Worm (Caenorhabditis elegans) whole organism, L3 larva: Measurements from ENCODE around the gene C53D6.7.

Source experiments
- elt-1 ChIP-seq: fragments of 150-350 bp; optimal IDR thresholded peaks from 2 replicates; lab custom pipeline; 2014; ENCODE audit warnings: missing biosample characterization, missing genetic modification characterization
- elt-3 ChIP-seq, 3 experiments: fragments of 150-350 bp in 1 of 3; sonication (generic microtip) in 2 of 3; optimal IDR thresholded peaks; 2 replicates in 2 of 3; 4 replicates in 1 of 3; lab custom pipeline; 2014 to 2017; ENCODE audit warnings: missing biosample characterization in 3 of 3, missing genetic modification characterization in 3 of 3
- hmg-11 ChIP-seq: sonication (generic microtip); optimal IDR thresholded peaks from 2 replicates; lab custom pipeline; 2016; ENCODE audit warnings: missing genetic modification characterization, missing compliant biosample characterization
- lin-39 ChIP-seq: fragments of 150-350 bp; optimal IDR thresholded peaks from 2 replicates; lab custom pipeline; 2018; ENCODE audit warnings: missing biosample characterization, missing genetic modification reagents, missing genetic modification characterization
- nfya-1 ChIP-seq: sonication (generic microtip); optimal IDR thresholded peaks from 2 replicates; lab custom pipeline; 2017; ENCODE audit warnings: missing genetic modification characterization, mild to moderate bottlenecking, missing compliant biosample characterization, antibody characterized with exemption, moderate library complexity; ENCODE audit not compliant: insufficient read depth
- nhr-12 ChIP-seq: fragments of 150-350 bp; optimal IDR thresholded peaks from 2 replicates; lab custom pipeline; 2014; ENCODE audit warnings: missing biosample characterization, missing genetic modification characterization
- nhr-28 ChIP-seq: fragments of 150-350 bp; optimal IDR thresholded peaks from 2 replicates; lab custom pipeline; 2014; ENCODE audit warnings: missing biosample characterization, missing genetic modification characterization
- nhr-43 ChIP-seq: sonication (generic microtip); optimal IDR thresholded peaks from 2 replicates; lab custom pipeline; 2016; ENCODE audit warnings: mild to moderate bottlenecking, missing genetic modification characterization, missing compliant biosample characterization; ENCODE audit not compliant: poor library complexity, severe bottlenecking
- nhr-77 ChIP-seq: fragments of 150-350 bp; optimal IDR thresholded peaks from 2 replicates; lab custom pipeline; 2014; ENCODE audit warnings: missing biosample characterization, missing genetic modification characterization
- sea-2 ChIP-seq: fragments of 150-350 bp; sonication (generic microtip); optimal IDR thresholded peaks from 4 replicates; lab custom pipeline; 2014; ENCODE audit warnings: missing biosample characterization, missing genetic modification reagents, missing genetic modification characterization
- unc-39 ChIP-seq: sonication (generic microtip); optimal IDR thresholded peaks from 4 replicates; lab custom pipeline; 2017; ENCODE audit warnings: missing biosample characterization, missing genetic modification characterization
- unc-62 ChIP-seq: fragments of 150-350 bp; sonication (generic microtip); optimal IDR thresholded peaks from 4 replicates; lab custom pipeline; 2014; ENCODE audit warnings: missing biosample characterization, missing genetic modification reagents, missing genetic modification characterization
- zag-1 ChIP-seq: fragments of 150-350 bp; optimal IDR thresholded peaks from 2 replicates; lab custom pipeline; 2014; ENCODE audit warnings: missing biosample characterization, missing genetic modification characterization

DNA sequence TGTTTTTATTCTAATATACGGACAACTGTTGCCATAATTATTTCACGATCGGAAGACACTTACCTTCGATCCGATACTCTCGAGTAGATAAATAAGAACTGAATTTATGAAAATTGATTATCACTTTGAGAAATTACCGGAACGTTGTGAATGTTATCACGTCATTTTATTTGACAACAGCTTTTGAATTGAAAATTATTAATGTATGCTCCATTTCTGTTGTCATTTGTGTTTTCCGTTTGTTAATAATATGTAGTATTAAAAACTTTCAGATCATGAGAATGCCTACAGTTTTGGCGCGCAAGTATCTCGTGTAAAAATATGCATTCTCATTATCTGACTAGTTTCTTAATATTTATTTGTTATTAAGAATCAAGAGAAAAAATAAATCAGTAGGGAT lies 2.6 kb downstream of the C53D6.7 start, which contains the start of gene C53D6.10:
- no peak for TF ChIP-seq nhr-77 (tag; lab: Kevin White, UChicago)
- no peak for TF ChIP-seq sea-2 (GFP tag; lab: Kevin White, UChicago)
- no peak for TF ChIP-seq nhr-28 (tag; lab: Kevin White, UChicago)
- no peak for TF ChIP-seq lin-39 (tag; lab: Kevin White, UChicago)
- TF ChIP-seq unc-39 (tag; lab: Kevin White, UChicago): no peak
- TF ChIP-seq elt-3 (tag; optimal IDR thresholded peaks at IDR 0.05; lab: Kevin White, UChicago): no peak
- TF ChIP-seq nfya-1 (tag; lab: Kevin White, UChicago): no peak
- no peak for TF ChIP-seq elt-1 (tag; lab: Kevin White, UChicago)
- TF ChIP-seq nhr-43 (tag; lab: Kevin White, UChicago): no peak
- no peak for TF ChIP-seq nhr-12
- TF ChIP-seq hmg-11 (tag; lab: Kevin White, UChicago): no peak
- no peak for TF ChIP-seq unc-62
- TF ChIP-seq zag-1 (tag; lab: Kevin White, UChicago): no peak
